Fruit fly (Drosophila melanogaster) whole organism, embryonic: ENCODE measurements around the gene hfw.

Experiments used
- CG10147 ChIP-seq: fragments of 200-800 bp; sonication (Bioruptor generic); optimal IDR thresholded peaks from 2 replicates; lab custom pipeline; 2019; ENCODE audit warnings: missing biosample characterization, mild to moderate bottlenecking, missing genetic modification characterization, moderate library complexity
- CG18476 ChIP-seq: fragments of 200-800 bp; sonication (Bioruptor generic); optimal IDR thresholded peaks from 2 replicates; lab custom pipeline; 2016; ENCODE audit warnings: missing biosample characterization, mild to moderate bottlenecking, missing genetic modification characterization
- CG30020 ChIP-seq: fragments of 200-800 bp; optimal IDR thresholded peaks from 2 replicates; lab custom pipeline; 2019; ENCODE audit warnings: missing biosample characterization, mild to moderate bottlenecking, missing genetic modification characterization, moderate library complexity
- Dad ChIP-seq: fragments of 200-800 bp; sonication (Bioruptor generic); optimal IDR thresholded peaks from 3 replicates; lab custom pipeline; 2016; ENCODE audit warnings: missing biosample characterization, missing genetic modification characterization
- ewg ChIP-seq: fragments of 200-800 bp; sonication (Bioruptor generic); optimal IDR thresholded peaks from 3 replicates; lab custom pipeline; 2017; ENCODE audit warnings: mild to moderate bottlenecking, missing biosample characterization, missing genetic modification reagents, missing genetic modification characterization

dm6 chrX:1705929-1706328, 36.6 kb downstream of the hfw start:
- TF ChIP-seq CG30020 (tag; lab: Kevin White, UChicago) = no peak
- TF ChIP-seq CG10147 (GFP tag; lab: Kevin White, UChicago) = no peak
- no peak for TF ChIP-seq CG18476 (GFP tag; lab: Kevin White, UChicago)
- no peak for TF ChIP-seq ewg (GFP tag; lab: Kevin White, UChicago)
- no peak for TF ChIP-seq Dad
